Worm (Caenorhabditis elegans) whole organism, L4 larva: Measurements from ENCODE around the gene nspa-2.

Experiments
- nhr-237 ChIP-seq: sonication (generic microtip); optimal IDR thresholded peaks from 2 replicates; lab custom pipeline; 2017; ENCODE audit warnings: missing biosample characterization, missing genetic modification characterization
- rbr-2 ChIP-seq: sonication (generic microtip); optimal IDR thresholded peaks from 2 replicates; lab custom pipeline; 2016; ENCODE audit warnings: missing genotype, missing genetic modification characterization, missing compliant biosample characterization
- unc-39 ChIP-seq: sonication (generic microtip); optimal IDR thresholded peaks from 2 replicates; lab custom pipeline; 2017; ENCODE audit warnings: missing biosample characterization, missing genetic modification characterization
- zip-2 ChIP-seq: fragments of 150-350 bp; optimal IDR thresholded peaks from 2 replicates; lab custom pipeline; 2014; ENCODE audit warnings: missing biosample characterization, missing genetic modification characterization

ce11 chrV:14854261-14854660 is 36.6 kb upstream of the nspa-2 start:
- TF ChIP-seq rbr-2 (tag; lab: Kevin White, UChicago) (no peak), nhr-237 (tag; lab: Kevin White, UChicago) (no peak), zip-2 (no peak), unc-39 (tag; lab: Kevin White, UChicago) (no peak)
